Worm (Caenorhabditis elegans) whole organism, young adult: ENCODE measurements around the gene W09G10.9.

Source experiments
- B0336.3 ChIP-seq: fragments of 200-800 bp; sonication (Bioruptor generic); IDR thresholded peaks from 2 replicates; pipeline ENCODE4 v1.3.6; 2022; ENCODE audit warnings: missing genetic modification characterization, missing compliant biosample characterization
- F57C9.4 ChIP-seq: sonication (generic microtip); optimal IDR thresholded peaks from 2 replicates; lab custom pipeline; 2017; ENCODE audit warnings: mild to moderate bottlenecking, missing genetic modification characterization, missing compliant biosample characterization
- bed-1 ChIP-seq: fragments of 200-800 bp; sonication (Bioruptor generic); IDR thresholded peaks from 2 replicates; pipeline ENCODE4 v1.3.6; 2022; ENCODE audit warnings: missing genetic modification reagents, missing genetic modification characterization, missing compliant biosample characterization
- ceh-100 ChIP-seq: fragments of 200-800 bp; sonication (Bioruptor generic); IDR thresholded peaks from 2 replicates; pipeline ENCODE4 v1.3.6; 2022; ENCODE audit warnings: missing genetic modification reagents, missing genetic modification characterization, missing compliant biosample characterization
- chd-7 ChIP-seq: sonication (generic microtip); optimal IDR thresholded peaks from 2 replicates; lab custom pipeline; 2016; ENCODE audit warnings: mild to moderate bottlenecking, missing genetic modification characterization, moderate library complexity, missing compliant biosample characterization
- efl-1 ChIP-seq: fragments of 150-350 bp; optimal IDR thresholded peaks from 2 replicates; lab custom pipeline; 2014; ENCODE audit warnings: missing biosample characterization, missing genetic modification reagents, missing genetic modification characterization
- pha-4 ChIP-seq: fragments of 150-350 bp; sonication (generic microtip); optimal IDR thresholded peaks from 2 replicates; lab custom pipeline; 2014; ENCODE audit warnings: missing biosample characterization, missing genetic modification reagents, missing genetic modification characterization
- snpc-3.4 ChIP-seq: sonication (generic microtip); optimal IDR thresholded peaks from 2 replicates; lab custom pipeline; 2017; ENCODE audit warnings: missing genetic modification characterization, mild to moderate bottlenecking, missing compliant biosample characterization, antibody characterized with exemption, moderate library complexity, missing genotype, missing genetic modification reagents
- snpc-4 ChIP-seq, 5 experiments: fragments of 150-350 bp in 1 of 5; sonication (generic microtip) in 4 of 5; optimal IDR thresholded peaks; 2 replicates each; lab custom pipeline; 2014 to 2018; ENCODE audit warnings: missing genetic modification characterization in 5 of 5, missing biosample characterization in 3 of 5, antibody characterized with exemption in 2 of 5, mild to moderate bottlenecking in 2 of 5, missing compliant biosample characterization in 2 of 5, missing genotype in 2 of 5, moderate library complexity in 2 of 5, missing genetic modification reagents in 1 of 5

ce11 chrII:3515384-3516053 lies 6.1 kb upstream of the W09G10.9 start, which contains the start of the genes Y49F6B.14 and clec-125:
- no peak for TF ChIP-seq B0336.3 (GFP tag; lab: Robert Waterston, UW)
- TF ChIP-seq bed-1 (GFP tag; lab: Robert Waterston, UW): no peak
- TF ChIP-seq ceh-100 (GFP tag; lab: Robert Waterston, UW): no peak
- TF ChIP-seq chd-7: no peak
- TF ChIP-seq pha-4: no peak
- TF ChIP-seq snpc-3.4 (tag; lab: Kevin White, UChicago): no peak
- no peak for TF ChIP-seq F57C9.4 (tag; lab: Kevin White, UChicago)
- no peak for TF ChIP-seq snpc-4 (GFP tag; optimal IDR thresholded peaks at IDR 0.05; lab: Kevin White, UChicago)
- no peak for TF ChIP-seq snpc-4 (tag; optimal IDR thresholded peaks at IDR 0.05; lab: Kevin White, UChicago)
- TF ChIP-seq efl-1: no peak
